Fruit fly (Drosophila melanogaster): ENCODE measurements around the gene CG33189.

DNA sequence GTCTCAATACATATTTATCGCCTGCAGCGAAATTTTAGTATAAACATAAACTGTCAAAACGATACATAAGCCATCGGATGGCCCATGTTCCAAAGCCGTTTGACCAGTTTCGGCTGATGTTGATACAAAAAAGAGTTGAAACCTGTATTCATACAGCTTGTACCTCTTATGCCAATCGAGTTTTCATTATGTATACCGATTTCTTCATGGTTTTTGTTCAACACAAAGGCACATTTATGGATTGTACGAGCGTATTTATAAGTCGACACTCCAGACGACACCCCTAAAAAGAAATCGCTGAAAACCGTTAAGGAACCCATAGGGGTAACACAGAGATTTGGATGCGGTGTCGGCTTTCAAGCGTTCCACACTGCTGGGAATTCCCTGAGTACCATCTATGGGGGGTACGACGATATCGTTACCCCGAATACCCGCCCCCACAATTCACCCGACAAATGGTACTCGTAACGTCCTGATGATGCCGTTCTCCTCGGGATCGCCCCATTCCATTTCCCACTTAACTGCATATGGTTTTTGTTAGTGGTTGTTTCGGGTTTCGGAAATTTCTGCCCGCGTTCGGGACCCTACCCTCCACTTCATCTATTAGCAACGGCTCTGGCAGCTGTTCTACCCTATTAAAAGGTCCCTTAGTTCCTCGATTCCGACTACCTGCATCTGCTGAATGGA, 27.4 kb upstream of the CG33189 start:
- TF ChIP-seq Ets98B (GFP tag; IDR thresholded peaks at IDR 0.05) (no peak), CG8159 (tag; optimal IDR thresholded peaks at IDR 0.05) (no peak), CG15710 (tag; optimal IDR thresholded peaks at IDR 0.05) (no peak), Pif1B (GFP tag; optimal IDR thresholded peaks at IDR 0.05) (no peak), Snoo (tag; optimal IDR thresholded peaks at IDR 0.05) (no peak), CG12605 (GFP tag; IDR thresholded peaks at IDR 0.05) (no peak), CG14655 (GFP tag; optimal IDR thresholded peaks at IDR 0.05) (no peak), rn (GFP tag; IDR thresholded peaks at IDR 0.05) (no peak), CG32121 (GFP tag; IDR thresholded peaks at IDR 0.05) (no peak), CG17806 (tag; optimal IDR thresholded peaks at IDR 0.05) (no peak), CG8301 (tag; optimal IDR thresholded peaks at IDR 0.05) (no peak)

Data from whole organism, pupa.